Worm (Caenorhabditis elegans): Measurements from ENCODE around the gene otpl-7.

DNA sequence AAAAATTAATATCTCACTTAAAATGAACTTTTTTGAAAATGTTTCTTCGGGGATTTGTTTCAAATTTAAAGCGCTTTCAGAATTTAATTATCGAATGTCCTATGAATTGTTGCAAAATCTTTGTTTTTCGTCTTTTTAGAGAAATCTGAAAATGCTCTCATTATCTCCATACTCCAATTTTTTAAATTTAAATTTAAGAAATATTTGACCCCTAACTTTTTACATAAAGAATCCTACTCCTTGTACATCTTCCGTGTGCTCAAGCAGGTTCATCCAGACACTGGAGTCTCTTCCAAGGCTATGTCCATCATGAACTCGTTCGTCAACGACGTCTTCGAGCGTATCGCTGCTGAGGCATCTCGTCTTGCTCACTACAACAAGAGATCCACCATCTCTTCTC, 14.9 kb downstream of the otpl-7 start, which contains the start of gene his-39:
- TF ChIP-seq pha-4 (tag; optimal IDR thresholded peaks at IDR 0.05), result no peak
- no peak for TF ChIP-seq snpc-4 (tag; optimal IDR thresholded peaks at IDR 0.05)
- no peak for TF ChIP-seq nhr-12 (tag; optimal IDR thresholded peaks at IDR 0.05)
- no peak for TF ChIP-seq nhr-28 (tag; optimal IDR thresholded peaks at IDR 0.05)
- TF ChIP-seq elt-1 (tag; optimal IDR thresholded peaks at IDR 0.05; ENCODE audit: borderline replicate concordance, insufficient read depth), result no peak
- TF ChIP-seq blmp-1 (tag; optimal IDR thresholded peaks at IDR 0.05), result no peak
- no peak for TF ChIP-seq ztf-11 (tag; optimal IDR thresholded peaks at IDR 0.05)
- TF ChIP-seq tbx-8 (GFP tag; optimal IDR thresholded peaks at IDR 0.05), result no peak
- TF ChIP-seq mep-1 (tag; optimal IDR thresholded peaks at IDR 0.05), result no peak

All from whole organism, mixed stage, embryonic.